Worm (Caenorhabditis elegans) whole organism, young adult: ENCODE results near the gene Y43F8B.15.

Experiments
- B0019.2 ChIP-seq: fragments of 200-800 bp; sonication (Bioruptor generic); conservative IDR thresholded peaks from 2 replicates; pipeline ENCODE4 v1.3.6; 2022; ENCODE audit warnings: missing genetic modification reagents, missing genetic modification characterization, missing compliant biosample characterization
- F39B2.1 ChIP-seq: fragments of 200-800 bp; sonication (Bioruptor generic); IDR thresholded peaks from 2 replicates; pipeline ENCODE4 v1.3.6; 2022; ENCODE audit warnings: missing genetic modification reagents, missing genetic modification characterization, missing compliant biosample characterization
- F57A8.1 ChIP-seq: fragments of 200-800 bp; sonication (Bioruptor generic); optimal IDR thresholded peaks from 2 replicates; lab custom pipeline; 2018; ENCODE audit warnings: mild to moderate bottlenecking, missing genetic modification characterization, moderate library complexity, missing compliant biosample characterization
- Y53G8AR.9 ChIP-seq: fragments of 200-800 bp; sonication (Bioruptor generic); conservative IDR thresholded peaks from 2 replicates; pipeline ENCODE4 v1.3.6; 2022; ENCODE audit warnings: missing genetic modification reagents, missing genetic modification characterization, missing compliant biosample characterization
- ZK185.1 ChIP-seq: sonication (generic microtip); optimal IDR thresholded peaks from 2 replicates; lab custom pipeline; 2016; ENCODE audit warnings: mild to moderate bottlenecking, missing genetic modification characterization, missing compliant biosample characterization; ENCODE audit not compliant: poor library complexity, severe bottlenecking
- ama-1 ChIP-seq, 3 experiments: fragments of 150-350 bp in 1 of 3; sonication (generic microtip) in 2 of 3; optimal IDR thresholded peaks; 2 replicates each; lab custom pipeline; 2014 to 2018; ENCODE audit warnings: missing biosample characterization in 2 of 3, missing genetic modification characterization in 2 of 3, missing genetic modification reagents in 2 of 3
- aptf-3 ChIP-seq: fragments of 200-800 bp; sonication (Bioruptor generic); IDR thresholded peaks from 2 replicates; pipeline ENCODE4 v1.3.6; 2022; ENCODE audit warnings: missing genetic modification characterization, missing compliant biosample characterization
- atf-7 ChIP-seq: sonication (generic microtip); optimal IDR thresholded peaks from 2 replicates; lab custom pipeline; 2017; ENCODE audit warnings: mild to moderate bottlenecking, missing genetic modification characterization, missing compliant biosample characterization
- attf-5 ChIP-seq: fragments of 200-800 bp; sonication (Bioruptor generic); optimal IDR thresholded peaks from 2 replicates; lab custom pipeline; 2018; ENCODE audit warnings: mild to moderate bottlenecking, missing genetic modification characterization, missing compliant biosample characterization
- bed-1 ChIP-seq: fragments of 200-800 bp; sonication (Bioruptor generic); IDR thresholded peaks from 2 replicates; pipeline ENCODE4 v1.3.6; 2022; ENCODE audit warnings: missing genetic modification reagents, missing genetic modification characterization, missing compliant biosample characterization
- cebp-1 ChIP-seq, 2 experiments: fragments of 200-800 bp in 1 of 2; sonication (Bioruptor generic) in 1 of 2; sonication (generic microtip) in 1 of 2; IDR thresholded peaks in 1 of 2; optimal IDR thresholded peaks in 1 of 2; 2 replicates each; pipeline versions ENCODE4 v1.3.6 to Lab custom; 2017 to 2022; ENCODE audit warnings: missing compliant biosample characterization in 2 of 2, missing genetic modification characterization in 2 of 2, mild to moderate bottlenecking in 1 of 2, missing genetic modification reagents in 1 of 2, moderate library complexity in 1 of 2
- cebp-2 ChIP-seq: fragments of 200-800 bp; sonication (Bioruptor generic); IDR thresholded peaks from 2 replicates; pipeline ENCODE4 v1.3.6; 2022; ENCODE audit warnings: missing genetic modification characterization, missing compliant biosample characterization
- ceh-40 ChIP-seq: fragments of 200-800 bp; sonication (Bioruptor generic); IDR thresholded peaks from 2 replicates; pipeline ENCODE4 v1.3.6; 2022; ENCODE audit warnings: missing genetic modification characterization, missing compliant biosample characterization
- ceh-58 ChIP-seq: fragments of 200-800 bp; sonication (Bioruptor generic); IDR thresholded peaks from 2 replicates; pipeline ENCODE4 v1.3.6; 2022; ENCODE audit warnings: missing genetic modification characterization, missing compliant biosample characterization
- ceh-91 ChIP-seq: fragments of 200-800 bp; sonication (Bioruptor generic); IDR thresholded peaks from 2 replicates; pipeline ENCODE4 v1.3.6; 2022; ENCODE audit warnings: missing genetic modification reagents, missing genetic modification characterization, missing compliant biosample characterization
- die-1 ChIP-seq: sonication (generic microtip); optimal IDR thresholded peaks from 2 replicates; lab custom pipeline; 2016; ENCODE audit warnings: missing genotype, mild to moderate bottlenecking, missing genetic modification characterization, missing compliant biosample characterization
- dox-1 ChIP-seq: fragments of 200-800 bp; sonication (Bioruptor generic); IDR thresholded peaks from 2 replicates; pipeline ENCODE4 v1.3.6; 2022; ENCODE audit warnings: missing genetic modification reagents, missing genetic modification characterization, missing compliant biosample characterization
- egrh-3 ChIP-seq: fragments of 200-800 bp; sonication (Bioruptor generic); IDR thresholded peaks from 2 replicates; pipeline ENCODE4 v1.3.6; 2022; ENCODE audit warnings: missing genetic modification reagents, missing genetic modification characterization, missing compliant biosample characterization
- hmg-1.2 ChIP-seq: fragments of 200-800 bp; sonication (Bioruptor generic); IDR thresholded peaks from 2 replicates; pipeline ENCODE4 v1.3.6; 2022; ENCODE audit warnings: missing genetic modification reagents, missing genetic modification characterization, missing compliant biosample characterization
- lag-1 ChIP-seq: fragments of 200-800 bp; sonication (Bioruptor generic); IDR thresholded peaks from 2 replicates; pipeline ENCODE4 v1.3.6; 2022; ENCODE audit warnings: missing genetic modification reagents, missing genetic modification characterization, missing compliant biosample characterization
- lin-26 ChIP-seq: fragments of 200-800 bp; sonication (Bioruptor generic); IDR thresholded peaks from 2 replicates; pipeline ENCODE4 v1.3.6; 2022; ENCODE audit warnings: missing genetic modification reagents, missing genetic modification characterization, missing compliant biosample characterization
- lsl-1 ChIP-seq: fragments of 200-800 bp; sonication (Bioruptor generic); optimal IDR thresholded peaks from 2 replicates; lab custom pipeline; 2018; ENCODE audit warnings: mild to moderate bottlenecking, missing genetic modification characterization, moderate library complexity, missing compliant biosample characterization
- madf-10 ChIP-seq: sonication (generic microtip); optimal IDR thresholded peaks from 2 replicates; lab custom pipeline; 2016; ENCODE audit warnings: mild to moderate bottlenecking, missing genetic modification characterization, missing compliant biosample characterization
- nhr-80 ChIP-seq: sonication (generic microtip); optimal IDR thresholded peaks from 2 replicates; lab custom pipeline; 2016; ENCODE audit warnings: missing genetic modification characterization, missing compliant biosample characterization
- sptf-2 ChIP-seq: fragments of 200-800 bp; sonication (Bioruptor generic); optimal IDR thresholded peaks from 2 replicates; lab custom pipeline; 2018; ENCODE audit warnings: mild to moderate bottlenecking, missing genetic modification characterization, missing compliant biosample characterization
- zim-3 ChIP-seq: sonication (generic microtip); optimal IDR thresholded peaks from 2 replicates; lab custom pipeline; 2017; ENCODE audit warnings: mild to moderate bottlenecking, missing genetic modification characterization, moderate library complexity, missing compliant biosample characterization
- ztf-18 ChIP-seq: sonication (generic microtip); optimal IDR thresholded peaks from 2 replicates; lab custom pipeline; 2016; ENCODE audit warnings: missing genotype, mild to moderate bottlenecking, missing genetic modification characterization, missing compliant biosample characterization
- ztf-25 ChIP-seq: fragments of 200-800 bp; sonication (Bioruptor generic); IDR thresholded peaks from 2 replicates; pipeline ENCODE4 v1.3.6; 2022; ENCODE audit warnings: missing genetic modification reagents, missing genetic modification characterization, missing compliant biosample characterization
- ztf-6 ChIP-seq: fragments of 200-800 bp; sonication (Bioruptor generic); IDR thresholded peaks from 2 replicates; pipeline ENCODE4 v1.3.6; 2022; ENCODE audit warnings: missing genetic modification reagents, missing genetic modification characterization, missing compliant biosample characterization

Y43F8B.15 gene

ce11 chrV:19428936-19429335 is 33.0 kb downstream of the Y43F8B.15 start:
- TF ChIP-seq dox-1 (GFP tag; lab: Robert Waterston, UW): no peak
- TF ChIP-seq F57A8.1 (GFP tag; lab: Kevin White, UChicago): no peak
- no peak for TF ChIP-seq lsl-1 (GFP tag; lab: Kevin White, UChicago)
- no peak for TF ChIP-seq hmg-1.2
- no peak for TF ChIP-seq ama-1 (optimal IDR thresholded peaks at IDR 0.05; lab: Kevin White, UChicago)
- TF ChIP-seq ama-1 (GFP tag; optimal IDR thresholded peaks at IDR 0.05; lab: Kevin White, UChicago): no peak
- TF ChIP-seq attf-5 (GFP tag; lab: Kevin White, UChicago): no peak
- TF ChIP-seq Y53G8AR.9 (GFP tag; lab: Robert Waterston, UW): no peak
- TF ChIP-seq egrh-3: no peak
- TF ChIP-seq cebp-2 (GFP tag; lab: Robert Waterston, UW): no peak
- TF ChIP-seq lin-26 (GFP tag; lab: Robert Waterston, UW): no peak
- no peak for TF ChIP-seq F39B2.1 (GFP tag; lab: Robert Waterston, UW)
- no peak for TF ChIP-seq madf-10
- TF ChIP-seq ztf-18: no peak
- no peak for TF ChIP-seq lag-1
- TF ChIP-seq ceh-58 (GFP tag; lab: Robert Waterston, UW): no peak
- no peak for TF ChIP-seq bed-1
- TF ChIP-seq sptf-2 (GFP tag; lab: Kevin White, UChicago): no peak
- TF ChIP-seq ceh-91 (GFP tag; lab: Robert Waterston, UW): no peak
- no peak for TF ChIP-seq ceh-40 (GFP tag; lab: Robert Waterston, UW)
- TF ChIP-seq aptf-3 (GFP tag; lab: Robert Waterston, UW): no peak

ce11 chrV:19428097-19428496 is 33.8 kb downstream of the Y43F8B.15 start:
- peak; percentile 0 for TF ChIP-seq zim-3 (tag; lab: Kevin White, UChicago)
- 0 out of 2 replicates have a peak, but pooled peaks have one; percentile 26 for TF ChIP-seq lin-26 (GFP tag; lab: Robert Waterston, UW)
- no peak for TF ChIP-seq die-1

DNA sequence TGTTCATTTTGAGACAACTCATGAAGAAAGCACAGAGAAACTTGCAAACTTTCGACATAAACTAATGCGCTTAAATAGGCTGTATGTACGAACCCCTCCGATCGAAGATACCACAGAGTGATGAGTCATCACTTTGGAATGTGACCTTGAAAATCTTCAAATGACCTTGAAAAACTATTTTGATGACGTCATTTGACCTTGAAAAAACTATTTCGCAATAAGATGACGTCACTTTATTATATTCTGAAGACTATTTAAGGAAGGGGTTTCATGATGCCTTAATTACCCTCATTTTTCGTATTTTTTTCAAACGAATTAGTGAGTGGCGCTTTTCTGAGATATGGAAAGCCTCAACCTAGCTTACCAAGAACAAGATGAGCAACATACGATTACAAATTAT is 40.8 kb downstream of the Y43F8B.15 start, which contains the start of gene C25F9.2:
C25F9.2 (plus strand) TSS at position 341 of the 400 bp plus-strand sequence.
- TF ChIP-seq atf-7 (peak; percentile 57), ZK185.1 (tag; lab: Kevin White, UChicago) (no peak)

ce11 chrV:19417836-19418235 is 44.1 kb downstream of the Y43F8B.15 start, which contains the start of gene C25F9.15:
C25F9.15 (plus strand) TSS chrV:19418136.
- TF ChIP-seq nhr-80 (peak; percentile 3), B0019.2 (GFP tag; lab: Robert Waterston, UW) (no peak)
- TF ChIP-seq, all 124 proteins: peak for 1

DNA sequence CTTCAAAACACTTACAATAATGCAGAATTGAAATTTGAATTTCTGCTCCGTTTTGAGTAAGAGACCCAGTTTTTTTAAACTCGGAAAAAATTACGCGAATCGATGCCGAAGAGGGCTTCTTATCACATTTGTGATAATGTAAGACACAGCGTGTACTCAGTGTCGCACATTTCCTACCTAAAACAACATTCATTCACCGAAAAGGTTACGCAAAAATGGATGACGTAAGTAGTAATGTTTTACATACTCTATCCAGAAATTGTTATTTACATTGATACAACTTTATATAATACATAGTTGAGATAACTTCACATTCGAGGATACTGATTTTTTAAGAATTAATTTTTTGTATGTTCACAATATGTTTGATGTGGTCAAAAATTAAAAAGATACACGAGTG is 45.4 kb downstream of the Y43F8B.15 start, which contains the start of the genes C25F9.4 and C25F9.9:
C25F9.4 (minus strand) TSS at position 101 of the 400 bp plus-strand sequence.
C25F9.9 (plus strand) TSS at position 137 of the 400 bp plus-strand sequence.
- TF ChIP-seq ztf-6 (GFP tag; lab: Robert Waterston, UW) (no peak), nhr-80 (peak; percentile 7)

DNA sequence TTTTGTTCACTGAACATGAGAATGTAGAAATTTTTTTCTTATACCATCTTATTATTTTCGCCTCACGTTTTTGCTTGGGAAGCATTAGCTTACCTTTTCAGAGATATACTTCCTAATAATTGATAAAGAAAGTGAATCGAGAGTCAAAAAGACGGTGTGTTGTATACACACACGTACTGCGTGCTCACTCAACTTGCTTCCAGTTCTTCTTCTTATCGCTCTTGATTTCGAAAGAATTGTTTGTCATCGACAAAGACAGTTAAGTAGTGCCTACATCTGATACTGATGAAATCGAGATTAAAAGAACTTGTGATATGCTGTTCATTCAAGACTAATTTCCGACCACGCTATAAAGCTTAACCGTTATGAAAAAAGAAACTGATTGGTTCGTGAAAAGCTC is 51.3 kb downstream of the Y43F8B.15 start, which contains the start of gene C25F9.5:
C25F9.5 (minus strand) TSS at position 195 of the 400 bp plus-strand sequence.
- TF ChIP-seq nhr-80 (peak; percentile 70), cebp-1 (GFP tag; IDR thresholded peaks at IDR 0.05; lab: Robert Waterston, UW) (peak; percentile 69; the same call in 1 of the 2 replicates), cebp-1 (tag; optimal IDR thresholded peaks at IDR 0.05; lab: Kevin White, UChicago) (peak; percentile 70), ztf-25 (no peak)
